Worm (Caenorhabditis elegans) whole organism, L4 larva: ENCODE results near the gene H40L08.2.

ENCODE experiments used
- F10B5.3 ChIP-seq: sonication (generic microtip); optimal IDR thresholded peaks from 2 replicates; lab custom pipeline; 2016; ENCODE audit warnings: mild to moderate bottlenecking, missing genetic modification characterization, missing compliant biosample characterization
- F44E2.7 ChIP-seq: fragments of 200-800 bp; sonication (Bioruptor generic); IDR thresholded peaks from 2 replicates; pipeline ENCODE4 v2.1.2; 2022; ENCODE audit warnings: missing genetic modification characterization, missing compliant biosample characterization
- Y75B8A.6 ChIP-seq: fragments of 200-800 bp; sonication (Bioruptor generic); IDR thresholded peaks from 2 replicates; pipeline ENCODE4 v1.3.6; 2022; ENCODE audit warnings: missing genetic modification reagents, missing genetic modification characterization, missing compliant biosample characterization
- ZK546.5 ChIP-seq, 2 experiments: sonication (generic microtip); optimal IDR thresholded peaks; 2 replicates each; lab custom pipeline; 2017; ENCODE audit warnings: missing biosample characterization in 2 of 2, missing genetic modification characterization in 2 of 2
- aha-1 ChIP-seq: fragments of 150-350 bp; peaks from one replicate; lab custom pipeline; 2014; ENCODE audit warnings: missing biosample characterization, missing genetic modification characterization
- ama-1 ChIP-seq: fragments of 150-350 bp; optimal IDR thresholded peaks from 2 replicates; lab custom pipeline; 2014; ENCODE audit warnings: inconsistent platforms, mixed read lengths
- ceh-20 ChIP-seq: fragments of 200-800 bp; sonication (Bioruptor generic); IDR thresholded peaks from 2 replicates; pipeline ENCODE4 v1.3.6; 2022; ENCODE audit warnings: missing genetic modification reagents, missing genetic modification characterization, missing compliant biosample characterization
- ceh-28 ChIP-seq: fragments of 150-350 bp; optimal IDR thresholded peaks from 2 replicates; lab custom pipeline; 2014; ENCODE audit warnings: missing biosample characterization, missing genetic modification reagents, missing genetic modification characterization
- ctbp-1 ChIP-seq: fragments of 200-800 bp; sonication (Bioruptor generic); IDR thresholded peaks from 2 replicates; pipeline ENCODE4 v1.3.6; 2022; ENCODE audit warnings: missing genetic modification reagents, missing genetic modification characterization, missing compliant biosample characterization
- daf-16 ChIP-seq, 3 experiments: sonication (generic microtip); optimal IDR thresholded peaks; 2 replicates each; lab custom pipeline; 2016 to 2017; ENCODE audit warnings: missing genetic modification characterization in 3 of 3, missing genetic modification reagents in 3 of 3, mild to moderate bottlenecking in 2 of 3, missing compliant biosample characterization in 2 of 3, missing biosample characterization in 1 of 3, moderate library complexity in 1 of 3
- dmd-6 ChIP-seq: fragments of 200-800 bp; sonication (Bioruptor generic); IDR thresholded peaks from 2 replicates; pipeline ENCODE4 v1.3.6; 2022; ENCODE audit warnings: missing genetic modification reagents, missing genetic modification characterization, missing compliant biosample characterization
- dmd-8 ChIP-seq: fragments of 200-800 bp; sonication (Bioruptor generic); IDR thresholded peaks from 2 replicates; pipeline ENCODE4 v1.3.6; 2022; ENCODE audit warnings: missing genetic modification characterization, missing compliant biosample characterization
- dpl-1 ChIP-seq: fragments of 150-350 bp; optimal IDR thresholded peaks from 2 replicates; lab custom pipeline; 2014; ENCODE audit warnings: missing biosample characterization, missing genetic modification reagents, missing genetic modification characterization
- fkh-10 ChIP-seq: fragments of 150-350 bp; optimal IDR thresholded peaks from 2 replicates; lab custom pipeline; 2014; ENCODE audit warnings: missing biosample characterization, missing genetic modification reagents, missing genetic modification characterization
- gei-8 ChIP-seq: fragments of 200-800 bp; sonication (Bioruptor generic); optimal IDR thresholded peaks from 2 replicates; lab custom pipeline; 2018; ENCODE audit warnings: mild to moderate bottlenecking, missing genetic modification characterization, missing compliant biosample characterization
- hmg-1.1 ChIP-seq: fragments of 200-800 bp; sonication (Bioruptor generic); IDR thresholded peaks from 2 replicates; pipeline ENCODE4 v1.3.6; 2022; ENCODE audit warnings: missing genetic modification reagents, missing genetic modification characterization, missing compliant biosample characterization
- lin-38 ChIP-seq: fragments of 200-800 bp; sonication (Bioruptor generic); IDR thresholded peaks from 2 replicates; pipeline ENCODE4 v1.3.6; 2022; ENCODE audit warnings: missing genetic modification reagents, missing genetic modification characterization, missing compliant biosample characterization
- lsy-2 ChIP-seq, 2 experiments: fragments of 150-350 bp in 1 of 2; sonication (generic microtip) in 1 of 2; optimal IDR thresholded peaks; 2 replicates each; lab custom pipeline; 2014 to 2017; ENCODE audit warnings: missing biosample characterization in 2 of 2, missing genetic modification characterization in 2 of 2
- madf-9 ChIP-seq: fragments of 200-800 bp; sonication (Bioruptor generic); conservative IDR thresholded peaks from 2 replicates; pipeline ENCODE4 v1.3.6; 2022; ENCODE audit warnings: missing genetic modification reagents, missing genetic modification characterization, missing compliant biosample characterization
- mep-1 ChIP-seq: fragments of 150-350 bp; sonication (generic microtip); optimal IDR thresholded peaks from 3 replicates; lab custom pipeline; 2014; ENCODE audit warnings: missing biosample characterization, missing genetic modification characterization
- nhr-11 ChIP-seq: fragments of 150-350 bp; optimal IDR thresholded peaks from 2 replicates; lab custom pipeline; 2014; ENCODE audit warnings: missing biosample characterization, missing genetic modification characterization
- nhr-237 ChIP-seq: sonication (generic microtip); optimal IDR thresholded peaks from 2 replicates; lab custom pipeline; 2017; ENCODE audit warnings: missing biosample characterization, missing genetic modification characterization
- nhr-25 ChIP-seq: sonication (generic microtip); optimal IDR thresholded peaks from 2 replicates; lab custom pipeline; 2017; ENCODE audit warnings: missing genetic modification characterization, mild to moderate bottlenecking, missing compliant biosample characterization, antibody characterized with exemption, moderate library complexity, borderline replicate concordance; ENCODE audit not compliant: insufficient read depth
- nhr-28 ChIP-seq: fragments of 150-350 bp; optimal IDR thresholded peaks from 2 replicates; lab custom pipeline; 2014; ENCODE audit warnings: missing biosample characterization, missing genetic modification characterization
- snpc-4 ChIP-seq: fragments of 150-350 bp; optimal IDR thresholded peaks from 2 replicates; lab custom pipeline; 2014; ENCODE audit warnings: missing biosample characterization, missing genetic modification characterization
- spr-1 ChIP-seq: sonication (generic microtip); optimal IDR thresholded peaks from 2 replicates; lab custom pipeline; 2016; ENCODE audit warnings: mild to moderate bottlenecking, missing genetic modification characterization, missing compliant biosample characterization
- spr-3 ChIP-seq: fragments of 200-800 bp; sonication (Bioruptor generic); optimal IDR thresholded peaks from 2 replicates; lab custom pipeline; 2018; ENCODE audit warnings: mild to moderate bottlenecking, missing genetic modification characterization, missing compliant biosample characterization
- unc-62 ChIP-seq, 3 experiments: fragments of 150-350 bp in 1 of 3; sonication (generic microtip); optimal IDR thresholded peaks in 2 of 3; peaks in 1 of 3; 1 replicate in 1 of 3; 2 replicates in 2 of 3; lab custom pipeline; 2014 to 2017; ENCODE audit warnings: missing biosample characterization in 3 of 3, missing genetic modification characterization in 3 of 3, missing genetic modification reagents in 3 of 3, missing genotype in 1 of 3
- zag-1 ChIP-seq: fragments of 150-350 bp; optimal IDR thresholded peaks from 2 replicates; lab custom pipeline; 2014; ENCODE audit warnings: missing biosample characterization, missing genetic modification characterization
- zfp-2 ChIP-seq: sonication (generic microtip); optimal IDR thresholded peaks from 2 replicates; lab custom pipeline; 2016; ENCODE audit warnings: mild to moderate bottlenecking, missing genetic modification characterization, missing compliant biosample characterization
- zip-2 ChIP-seq: fragments of 150-350 bp; optimal IDR thresholded peaks from 2 replicates; lab custom pipeline; 2014; ENCODE audit warnings: missing biosample characterization, missing genetic modification characterization
- ztf-7 ChIP-seq: fragments of 150-350 bp; optimal IDR thresholded peaks from 2 replicates; lab custom pipeline; 2014; ENCODE audit warnings: missing biosample characterization, missing genetic modification characterization

The H40L08.2 gene

DNA sequence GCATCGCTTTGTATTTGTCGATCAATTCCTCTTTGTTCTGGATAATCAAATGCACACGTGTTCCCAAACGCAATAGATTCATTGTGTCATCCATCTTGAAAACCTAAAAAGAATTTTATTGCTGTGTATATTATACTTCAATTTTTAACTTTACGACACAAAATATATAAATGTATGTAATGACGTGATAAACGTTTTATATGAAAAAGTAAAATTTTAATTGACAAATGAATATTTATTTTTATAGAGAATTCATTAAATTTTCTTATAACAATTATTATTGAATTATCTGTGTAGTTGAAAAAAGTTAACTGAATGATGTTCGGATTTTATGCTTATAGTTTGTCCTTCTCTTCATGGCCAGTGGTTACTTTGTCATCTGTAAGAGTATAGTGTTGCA lies 21.6 kb downstream of the H40L08.2 start, which contains the start of gene H03G16.7:
Gene H03G16.7, minus strand, starts transcription at position 101 of the 400 bp plus-strand sequence.
- TF ChIP-seq daf-16 (GFP tag; optimal IDR thresholded peaks at IDR 0.05; lab: Kevin White, UChicago) (no peak), daf-16 (tag; optimal IDR thresholded peaks at IDR 0.05; lab: Kevin White, UChicago) (no peak), zag-1 (no peak), nhr-28 (tag; lab: Kevin White, UChicago) (no peak)

DNA sequence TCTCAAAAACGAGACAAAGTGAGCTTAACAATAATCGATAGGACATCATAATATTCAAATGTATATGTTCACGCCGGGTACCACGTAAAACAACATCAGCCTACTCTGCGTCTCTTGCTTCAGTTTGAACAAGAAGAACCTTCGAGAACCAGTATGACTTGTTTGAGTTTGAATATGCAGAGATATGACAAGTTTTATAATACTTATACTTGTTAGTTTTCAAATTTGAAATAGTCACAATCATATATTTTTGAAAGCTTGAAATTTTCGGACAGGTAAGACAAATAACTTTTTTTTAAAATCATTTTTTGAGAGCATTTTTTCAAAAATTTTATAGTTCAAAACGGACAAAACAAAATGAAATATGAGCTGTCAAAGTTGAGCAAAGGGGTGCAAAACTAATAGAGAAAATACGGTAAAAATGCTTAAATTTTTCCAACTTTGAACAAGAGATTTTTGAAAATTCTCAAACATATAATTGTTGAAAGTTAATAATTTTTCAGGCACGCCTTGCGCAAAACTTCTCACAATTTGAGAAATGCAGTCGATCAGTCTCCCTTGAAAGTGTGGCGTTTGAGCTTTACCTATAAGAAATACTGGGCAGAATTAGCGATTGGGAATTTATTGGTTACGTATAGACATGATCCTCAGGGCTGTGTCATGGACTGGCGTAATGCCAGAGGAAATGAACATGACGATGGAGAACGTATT lies 24.2 kb downstream of the H40L08.2 start, which contains the start of gene H03G16.1:
Gene H03G16.1, plus strand, starts transcription at position 661 of the 711 bp plus-strand sequence.
- TF ChIP-seq ctbp-1 (GFP tag; lab: Robert Waterston, UW) (no peak), dpl-1 (GFP tag; lab: Kevin White, UChicago) (no peak), lsy-2 (tag; optimal IDR thresholded peaks at IDR 0.05; lab: Kevin White, UChicago) (no peak), gei-8 (no peak), nhr-25 (tag; lab: Kevin White, UChicago) (no peak), ceh-28 (tag; lab: Kevin White, UChicago) (no peak), unc-62 (GFP tag; optimal IDR thresholded peaks at IDR 0.05 in 1 of 2; lab: Kevin White, UChicago) (peak in 1 of 2 experiments; percentile 92), unc-62 (tag; optimal IDR thresholded peaks at IDR 0.05; lab: Kevin White, UChicago) (no peak), spr-3 (GFP tag; lab: Kevin White, UChicago) (no peak)

ce11 chrX:15052385-15052784 lies 25.2 kb downstream of the H40L08.2 start, which contains the start of gene H03G16.6:
TSS of gene H03G16.6 (plus strand) at chrX:15052685.
- no peak for TF ChIP-seq fkh-10 (GFP tag; lab: Kevin White, UChicago)
- no peak for TF ChIP-seq ztf-7 (tag; lab: Kevin White, UChicago)
- no peak for TF ChIP-seq F10B5.3 (tag; lab: Kevin White, UChicago)
- TF ChIP-seq nhr-25 (tag; lab: Kevin White, UChicago): no peak
- TF ChIP-seq nhr-237 (tag; lab: Kevin White, UChicago): no peak
- TF ChIP-seq ama-1: no peak
- TF ChIP-seq snpc-4 (tag; lab: Kevin White, UChicago): no peak
- no peak for TF ChIP-seq lin-38
- no peak for TF ChIP-seq madf-9 (GFP tag; lab: Robert Waterston, UW)
- TF ChIP-seq zfp-2 (tag; lab: Kevin White, UChicago): no peak
- TF ChIP-seq gei-8: no peak

- TF ChIP-seq daf-16 (GFP tag; optimal IDR thresholded peaks at IDR 0.05; lab: Kevin White, UChicago) (no peak), daf-16 (tag; optimal IDR thresholded peaks at IDR 0.05; lab: Kevin White, UChicago) (peak; percentile 86), Y75B8A.6 (GFP tag; lab: Robert Waterston, UW) (no peak), nhr-28 (tag; lab: Kevin White, UChicago) (peak; percentile 35), spr-3 (GFP tag; lab: Kevin White, UChicago) (no peak), ceh-20 (GFP tag; lab: Robert Waterston, UW) (no peak), zip-2 (tag; lab: Kevin White, UChicago) (no peak), fkh-10 (GFP tag; lab: Kevin White, UChicago) (no peak), nhr-11 (tag; lab: Kevin White, UChicago) (no peak), ceh-28 (tag; lab: Kevin White, UChicago) (no peak), dmd-6 (no peak), nhr-237 (tag; lab: Kevin White, UChicago) (no peak), mep-1 (no peak), ZK546.5 (tag; optimal IDR thresholded peaks at IDR 0.05; lab: Kevin White, UChicago) (no peak), F44E2.7 (GFP tag; lab: Robert Waterston, UW) (no peak), spr-1 (no peak), hmg-1.1 (GFP tag; lab: Robert Waterston, UW) (no peak)
These were observed 27.5 kb downstream of the H40L08.2 start for ce11 chrX:15050006-15050405.

- peak; percentile 98 for TF ChIP-seq aha-1 (tag; lab: Kevin White, UChicago)
- TF ChIP-seq unc-62 (GFP tag; optimal IDR thresholded peaks at IDR 0.05 in 1 of 2; lab: Kevin White, UChicago): peak in 1 of 2 experiments; percentile 57
- TF ChIP-seq unc-62 (tag; optimal IDR thresholded peaks at IDR 0.05; lab: Kevin White, UChicago): no peak
- TF ChIP-seq dmd-8 (GFP tag; lab: Robert Waterston, UW): no peak
These were observed 30.0 kb downstream of the H40L08.2 start for ce11 chrX:15047541-15047940.
